Fruit fly (Drosophila melanogaster) whole organism, embryonic: ENCODE data around the gene CG12539.

ENCODE experiments used
- Aef1 ChIP-seq: fragments of 200-800 bp; sonication (Bioruptor generic); IDR thresholded peaks from 3 replicates; pipeline ENCODE4 v1.3.6; 2022; ENCODE audit warnings: missing biosample characterization, missing genetic modification characterization
- Asciz ChIP-seq: fragments of 200-800 bp; sonication (Bioruptor generic); optimal IDR thresholded peaks from 2 replicates; lab custom pipeline; 2017; ENCODE audit warnings: missing biosample characterization, mild to moderate bottlenecking, missing genetic modification characterization, missing genetic modification reagents
- CG10565 ChIP-seq: fragments of 200-800 bp; sonication (Bioruptor generic); optimal IDR thresholded peaks from 3 replicates; lab custom pipeline; 2016; ENCODE audit warnings: missing biosample characterization, mild to moderate bottlenecking, missing genetic modification characterization
- CG10959 ChIP-seq: fragments of 200-800 bp; sonication (Bioruptor generic); IDR thresholded peaks from 2 replicates; pipeline ENCODE4 v1.3.6; 2022; ENCODE audit warnings: missing biosample characterization, missing genetic modification characterization
- CG11504 ChIP-seq: fragments of 200-800 bp; sonication (Bioruptor generic); optimal IDR thresholded peaks from 3 replicates; lab custom pipeline; 2019; ENCODE audit warnings: missing biosample characterization, mild to moderate bottlenecking, missing genetic modification characterization, moderate library complexity
- CG12236 ChIP-seq: fragments of 200-800 bp; sonication (Bioruptor generic); optimal IDR thresholded peaks from 2 replicates; lab custom pipeline; 2016; ENCODE audit warnings: missing biosample characterization, missing genetic modification characterization
- CG14050 ChIP-seq: fragments of 200-800 bp; sonication (Bioruptor generic); IDR thresholded peaks from 3 replicates; pipeline ENCODE4 v1.3.6; 2022; ENCODE audit warnings: missing biosample characterization, missing genetic modification characterization
- CG16779 ChIP-seq: fragments of 200-800 bp; sonication (Bioruptor generic); IDR thresholded peaks from 2 replicates; pipeline ENCODE4 v1.3.6; 2022; ENCODE audit warnings: missing biosample characterization, missing genetic modification characterization
- CG17385 ChIP-seq: fragments of 200-800 bp; sonication (Bioruptor generic); optimal IDR thresholded peaks from 3 replicates; lab custom pipeline; 2018; ENCODE audit warnings: missing biosample characterization, mild to moderate bottlenecking, missing genetic modification characterization
- CG18619 ChIP-seq: fragments of 200-800 bp; sonication (Bioruptor generic); optimal IDR thresholded peaks from 3 replicates; lab custom pipeline; 2017; ENCODE audit warnings: missing biosample characterization, mild to moderate bottlenecking, missing genetic modification characterization
- CG30403 ChIP-seq: fragments of 200-800 bp; sonication (Bioruptor generic); optimal IDR thresholded peaks from 3 replicates; lab custom pipeline; 2016; ENCODE audit warnings: missing biosample characterization, missing genetic modification characterization
- CG3065 ChIP-seq: fragments of 200-800 bp; sonication (Bioruptor generic); optimal IDR thresholded peaks from 2 replicates; lab custom pipeline; 2016; ENCODE audit warnings: missing biosample characterization, missing genetic modification characterization
- CG31224 ChIP-seq: fragments of 200-800 bp; sonication (Bioruptor generic); IDR thresholded peaks from 2 replicates; pipeline ENCODE4 v1.3.6; 2022; ENCODE audit warnings: missing biosample characterization, missing genetic modification characterization
- CG31365 ChIP-seq: fragments of 200-800 bp; sonication (Bioruptor generic); optimal IDR thresholded peaks from 2 replicates; lab custom pipeline; 2018; ENCODE audit warnings: missing biosample characterization, mild to moderate bottlenecking, missing genetic modification characterization
- CG4282 ChIP-seq: fragments of 200-800 bp; sonication (Bioruptor generic); optimal IDR thresholded peaks from 2 replicates; lab custom pipeline; 2016; ENCODE audit warnings: missing biosample characterization, missing genetic modification characterization
- CG5245 ChIP-seq: fragments of 200-800 bp; sonication (Bioruptor generic); optimal IDR thresholded peaks from 3 replicates; lab custom pipeline; 2016; ENCODE audit warnings: missing biosample characterization, missing genetic modification characterization
- CG5953 ChIP-seq: fragments of 200-800 bp; sonication (Bioruptor generic); IDR thresholded peaks from 2 replicates; pipeline ENCODE4 v1.3.6; 2022; ENCODE audit warnings: missing biosample characterization, missing genetic modification characterization
- CG6654 ChIP-seq: fragments of 200-800 bp; sonication (Bioruptor generic); optimal IDR thresholded peaks from 2 replicates; lab custom pipeline; 2017; ENCODE audit warnings: missing biosample characterization, mild to moderate bottlenecking, missing genetic modification characterization
- CG6791 ChIP-seq: fragments of 200-800 bp; sonication (Bioruptor generic); IDR thresholded peaks from 3 replicates; pipeline ENCODE4 v1.3.6; 2022; ENCODE audit warnings: missing biosample characterization, missing genetic modification characterization; ENCODE audit not compliant: partially characterized antibody
- CG9797 ChIP-seq: fragments of 200-800 bp; sonication (Bioruptor generic); optimal IDR thresholded peaks from 3 replicates; lab custom pipeline; 2018; ENCODE audit warnings: missing biosample characterization, mild to moderate bottlenecking, missing genetic modification characterization
- Chrac-16 ChIP-seq: fragments of 200-800 bp; sonication (Bioruptor generic); optimal IDR thresholded peaks from 3 replicates; lab custom pipeline; 2016; ENCODE audit warnings: missing biosample characterization, missing genetic modification characterization
- D19B ChIP-seq: fragments of 200-800 bp; sonication (Bioruptor generic); optimal IDR thresholded peaks from 2 replicates; lab custom pipeline; 2017; ENCODE audit warnings: missing biosample characterization, mild to moderate bottlenecking, missing genetic modification characterization
- Dp ChIP-seq: fragments of 200-800 bp; sonication (Bioruptor generic); optimal IDR thresholded peaks from 2 replicates; lab custom pipeline; 2018; ENCODE audit warnings: missing biosample characterization, mild to moderate bottlenecking, missing genetic modification characterization, moderate library complexity
- GATAe ChIP-seq: fragments of 200-800 bp; sonication (Bioruptor generic); conservative IDR thresholded peaks from 2 replicates; pipeline ENCODE4 v1.3.6; 2022; ENCODE audit warnings: missing biosample characterization, missing genetic modification characterization
- Gsc ChIP-seq: fragments of 200-800 bp; sonication (Bioruptor generic); IDR thresholded peaks from 2 replicates; pipeline ENCODE4 v1.3.6; 2022; ENCODE audit warnings: missing biosample characterization, missing genetic modification characterization
- Lim3 ChIP-seq: fragments of 200-800 bp; sonication (Bioruptor generic); IDR thresholded peaks from 2 replicates; pipeline ENCODE4 v1.3.6; 2022; ENCODE audit warnings: missing biosample characterization, missing genetic modification characterization
- Med ChIP-seq: fragments of 200-800 bp; sonication (Bioruptor generic); peaks from one replicate; lab custom pipeline; 2016; ENCODE audit warnings: missing biosample characterization, missing genetic modification characterization, mild to moderate bottlenecking, inconsistent platforms, moderate library complexity
- NC2α ChIP-seq: fragments of 200-800 bp; sonication (Bioruptor generic); optimal IDR thresholded peaks from 2 replicates; lab custom pipeline; 2016; ENCODE audit warnings: missing biosample characterization, missing genetic modification characterization
- Scr ChIP-seq: fragments of 200-800 bp; sonication (Bioruptor generic); IDR thresholded peaks from 2 replicates; pipeline ENCODE4 v1.3.6; 2022; ENCODE audit warnings: missing biosample characterization, missing genetic modification characterization; ENCODE audit not compliant: partially characterized antibody
- Sox100B ChIP-seq: fragments of 200-800 bp; sonication (Bioruptor generic); optimal IDR thresholded peaks from 3 replicates; lab custom pipeline; 2018; ENCODE audit warnings: missing biosample characterization, mild to moderate bottlenecking, missing genetic modification characterization
- ac ChIP-seq: fragments of 200-800 bp; sonication (Bioruptor generic); optimal IDR thresholded peaks from 3 replicates; lab custom pipeline; 2017; ENCODE audit warnings: missing biosample characterization, mild to moderate bottlenecking, missing genetic modification characterization
- aop ChIP-seq: fragments of 200-800 bp; sonication (Bioruptor generic); IDR thresholded peaks from 2 replicates; pipeline ENCODE4 v1.3.6; 2022; ENCODE audit warnings: missing biosample characterization, missing genetic modification characterization
- dati ChIP-seq: fragments of 200-800 bp; sonication (Bioruptor generic); IDR thresholded peaks from 2 replicates; pipeline ENCODE4 v1.3.6; 2022; ENCODE audit warnings: missing biosample characterization, missing genetic modification characterization
- dmrt11E ChIP-seq: fragments of 200-800 bp; sonication (Bioruptor generic); optimal IDR thresholded peaks from 3 replicates; lab custom pipeline; 2018; ENCODE audit warnings: missing biosample characterization, mild to moderate bottlenecking, missing genetic modification characterization, moderate library complexity
- dmrt99B ChIP-seq: fragments of 200-800 bp; sonication (Bioruptor generic); optimal IDR thresholded peaks from 2 replicates; lab custom pipeline; 2018; ENCODE audit warnings: missing biosample characterization, mild to moderate bottlenecking, missing genetic modification characterization, moderate library complexity
- esg ChIP-seq: fragments of 200-800 bp; sonication (Bioruptor generic); conservative IDR thresholded peaks from 2 replicates; pipeline ENCODE4 v1.3.6; 2022; ENCODE audit warnings: missing biosample characterization, missing genetic modification characterization
- fu2 ChIP-seq: fragments of 200-800 bp; sonication (Bioruptor generic); optimal IDR thresholded peaks from 2 replicates; lab custom pipeline; 2016; ENCODE audit warnings: missing biosample characterization, missing genetic modification characterization
- gfzf ChIP-seq: fragments of 200-800 bp; sonication (Bioruptor generic); optimal IDR thresholded peaks from 2 replicates; lab custom pipeline; 2016; ENCODE audit warnings: missing biosample characterization, mild to moderate bottlenecking, missing genetic modification characterization, moderate library complexity
- ham ChIP-seq: fragments of 200-800 bp; sonication (Bioruptor generic); IDR thresholded peaks from 2 replicates; pipeline ENCODE4 v1.3.6; 2022; ENCODE audit warnings: missing biosample characterization, missing genetic modification characterization
- kah ChIP-seq: fragments of 200-800 bp; sonication (Bioruptor generic); optimal IDR thresholded peaks from 2 replicates; lab custom pipeline; 2018; ENCODE audit warnings: missing biosample characterization, mild to moderate bottlenecking, missing genetic modification characterization
- ken ChIP-seq: fragments of 200-800 bp; sonication (Bioruptor generic); IDR thresholded peaks from 3 replicates; pipeline ENCODE4 v1.3.6; 2022; ENCODE audit warnings: missing biosample characterization, missing genetic modification characterization
- lola ChIP-seq, 3 experiments: fragments of >200 bp in 2 of 3; fragments of 200-800 bp in 1 of 3; sonication (Bioruptor generic) in 1 of 3; optimal IDR thresholded peaks; 2 replicates each; lab custom pipeline; 2017 to 2019; ENCODE audit warnings: missing biosample characterization in 3 of 3, missing genetic modification characterization in 3 of 3, mild to moderate bottlenecking in 1 of 3, moderate library complexity in 1 of 3
- nerfin-1 ChIP-seq: fragments of 200-800 bp; sonication (Bioruptor generic); optimal IDR thresholded peaks from 3 replicates; lab custom pipeline; 2019; ENCODE audit warnings: missing biosample characterization, mild to moderate bottlenecking, missing genetic modification characterization, moderate library complexity
- odd ChIP-seq: fragments of 200-800 bp; sonication (Bioruptor generic); optimal IDR thresholded peaks from 2 replicates; lab custom pipeline; 2017; ENCODE audit warnings: missing biosample characterization, mild to moderate bottlenecking, missing genetic modification characterization
- run ChIP-seq: fragments of 200-800 bp; sonication (Bioruptor generic); optimal IDR thresholded peaks from 3 replicates; lab custom pipeline; 2018; ENCODE audit warnings: missing biosample characterization, mild to moderate bottlenecking, missing genetic modification characterization
- so ChIP-seq: fragments of 200-800 bp; sonication (Bioruptor generic); IDR thresholded peaks from 3 replicates; pipeline ENCODE4 v1.3.6; 2022; ENCODE audit warnings: missing biosample characterization, missing genetic modification characterization
- sug ChIP-seq: fragments of 200-800 bp; optimal IDR thresholded peaks from 2 replicates; lab custom pipeline; 2019; ENCODE audit warnings: missing biosample characterization, mild to moderate bottlenecking, missing genetic modification characterization, moderate library complexity
- tgo ChIP-seq: fragments of 200-800 bp; sonication (Bioruptor generic); IDR thresholded peaks from 3 replicates; pipeline ENCODE4 v1.3.6; 2022; ENCODE audit warnings: missing biosample characterization, missing genetic modification characterization
- toy ChIP-seq: fragments of 200-800 bp; sonication (Bioruptor generic); IDR thresholded peaks from 2 replicates; pipeline ENCODE4 v1.3.6; 2022; ENCODE audit warnings: missing biosample characterization, missing genetic modification characterization
- tx ChIP-seq: fragments of 200-800 bp; sonication (Bioruptor generic); optimal IDR thresholded peaks from 2 replicates; lab custom pipeline; 2016; ENCODE audit warnings: missing biosample characterization, missing genetic modification characterization
- vnd ChIP-seq: fragments of 200-800 bp; sonication (Bioruptor generic); IDR thresholded peaks from 3 replicates; pipeline ENCODE4 v1.3.6; 2022; ENCODE audit warnings: missing biosample characterization, missing genetic modification characterization; ENCODE audit not compliant: partially characterized antibody

CG12539 gene

DNA sequence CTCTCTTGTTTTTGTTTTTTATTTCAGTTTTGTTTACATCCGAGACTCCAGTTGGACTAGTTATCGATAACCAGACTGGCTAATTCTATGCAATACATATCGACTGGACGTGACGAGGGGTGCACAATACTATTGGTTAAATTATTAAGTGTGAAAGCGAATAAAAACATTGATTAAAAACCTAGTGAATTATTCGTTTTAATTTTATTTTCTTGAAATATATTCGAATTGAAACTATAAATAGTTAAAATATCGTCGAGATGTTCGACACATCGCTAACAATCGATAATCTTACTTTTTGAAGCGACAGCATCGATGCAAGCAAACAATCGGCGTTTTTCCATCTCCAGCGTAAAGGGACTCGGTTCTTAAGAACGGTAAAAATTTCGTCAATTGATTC lies 5.5 kb downstream of the CG12539 start, which contains the start of the genes CG32590 and Flo2 (continued):
- TF ChIP-seq so (peak; percentile 67; the same call in 2 of the 3 replicates), CG12236 (GFP tag; lab: Kevin White, UChicago) (peak; percentile 10), ham (GFP tag; lab: Robert Waterston, UW) (no peak), nerfin-1 (tag; lab: Kevin White, UChicago) (peak; percentile 12), Lim3 (GFP tag; lab: Robert Waterston, UW) (peak; percentile 18; the same call in 1 of the 2 replicates), Dp (peak; percentile 28), CG9797 (GFP tag; lab: Kevin White, UChicago) (no peak), dmrt99B (tag; lab: Kevin White, UChicago) (peak; percentile 54), CG11504 (tag; lab: Kevin White, UChicago) (peak; percentile 53), CG31224 (GFP tag; lab: Robert Waterston, UW) (peak; percentile 70), odd (GFP tag; lab: Kevin White, UChicago) (no peak), run (tag; lab: Kevin White, UChicago) (no peak), aop (GFP tag; lab: Robert Waterston, UW) (0 out of 2 replicates have a peak, but pooled peaks have one; percentile 9), NC2α (GFP tag; lab: Kevin White, UChicago) (peak; percentile 24), Asciz (GFP tag; lab: Kevin White, UChicago) (no peak), toy (GFP tag; lab: Robert Waterston, UW) (peak; percentile 43; the same call in 1 of the 2 replicates), esg (peak; percentile 80), CG17385 (GFP tag; lab: Kevin White, UChicago) (peak; percentile 58), CG16779 (no peak), Scr (GFP tag; lab: Robert Waterston, UW) (peak; percentile 98), fu2 (GFP tag; lab: Kevin White, UChicago) (peak; percentile 57), tgo (peak; percentile 83), kah (GFP tag; lab: Kevin White, UChicago) (no peak), Aef1 (GFP tag; lab: Robert Waterston, UW) (peak; percentile 80), D19B (no peak), dati (GFP tag; lab: Robert Waterston, UW) (no peak), CG31365 (tag; lab: Kevin White, UChicago) (no peak), CG6791 (GFP tag; lab: Robert Waterston, UW) (peak; percentile 94), CG10959 (GFP tag; lab: Robert Waterston, UW) (peak; percentile 61), CG4282 (GFP tag; lab: Kevin White, UChicago) (peak; percentile 75), CG14050 (GFP tag; lab: Robert Waterston, UW) (0 out of 3 replicates have a peak, but pooled peaks have one; percentile 45), gfzf (GFP tag; lab: Kevin White, UChicago) (peak; percentile 18), CG30403 (GFP tag; lab: Kevin White, UChicago) (peak; percentile 84), Chrac-16 (GFP tag; lab: Kevin White, UChicago) (peak; percentile 81), CG18619 (GFP tag; lab: Kevin White, UChicago) (peak; percentile 30), lola (GFP tag; optimal IDR thresholded peaks at IDR 0.05; lab: Kevin White, UChicago) (peak in 1 of 3 experiments; percentile 57), tx (GFP tag; lab: Kevin White, UChicago) (peak; percentile 77), ac (GFP tag; lab: Kevin White, UChicago) (no peak), Gsc (peak; percentile 25; the same call in 1 of the 2 replicates), dmrt11E (tag; lab: Kevin White, UChicago) (peak; percentile 57), CG10565 (GFP tag; lab: Kevin White, UChicago) (no peak), vnd (GFP tag; lab: Robert Waterston, UW) (peak; percentile 98), CG5953 (GFP tag; lab: Robert Waterston, UW) (peak; percentile 41; the same call in 1 of the 2 replicates), Med (GFP tag; lab: Kevin White, UChicago) (peak; percentile 96), sug (peak; percentile 60), ken (GFP tag; lab: Robert Waterston, UW) (peak; percentile 79), CG6654 (no peak), Sox100B (GFP tag; lab: Kevin White, UChicago) (peak; percentile 10), CG5245 (GFP tag; lab: Kevin White, UChicago) (peak; percentile 48), CG3065 (peak; percentile 37), GATAe (GFP tag; lab: Robert Waterston, UW) (no peak; the same call in 1 of the 2 replicates)
